Worm (Caenorhabditis elegans) whole organism, L3 larva: ENCODE measurements around the gene srlf-17.

Source experiments
- R02D3.7 ChIP-seq: fragments of 150-350 bp; optimal IDR thresholded peaks from 2 replicates; lab custom pipeline; 2014; ENCODE audit warnings: missing biosample characterization, missing genetic modification characterization
- ZK546.5 ChIP-seq: sonication (generic microtip); optimal IDR thresholded peaks from 2 replicates; lab custom pipeline; 2017; ENCODE audit warnings: missing biosample characterization, missing genetic modification characterization
- aly-2 ChIP-seq: fragments of 150-350 bp; optimal IDR thresholded peaks from 2 replicates; lab custom pipeline; 2014; ENCODE audit warnings: missing biosample characterization, missing genetic modification characterization
- ama-1 ChIP-seq: fragments of 150-350 bp; optimal IDR thresholded peaks from 2 replicates; lab custom pipeline; 2018
- ceh-16 ChIP-seq: sonication (generic microtip); optimal IDR thresholded peaks from 2 replicates; lab custom pipeline; 2017; ENCODE audit warnings: missing biosample characterization, missing genetic modification characterization
- ceh-28 ChIP-seq: fragments of 150-350 bp; optimal IDR thresholded peaks from 2 replicates; lab custom pipeline; 2014; ENCODE audit warnings: missing biosample characterization, missing genetic modification reagents, missing genetic modification characterization
- ceh-82 ChIP-seq: fragments of 150-350 bp; optimal IDR thresholded peaks from 2 replicates; lab custom pipeline; 2014; ENCODE audit warnings: missing biosample characterization, missing genetic modification characterization
- ceh-9 ChIP-seq: sonication (generic microtip); optimal IDR thresholded peaks from 2 replicates; lab custom pipeline; 2018; ENCODE audit warnings: missing biosample characterization, missing genetic modification characterization
- daf-12 ChIP-seq: fragments of 150-350 bp; optimal IDR thresholded peaks from 2 replicates; lab custom pipeline; 2014; ENCODE audit warnings: missing biosample characterization, missing genetic modification reagents, missing genetic modification characterization
- egl-5 ChIP-seq: fragments of 150-350 bp; optimal IDR thresholded peaks from 2 replicates; lab custom pipeline; 2017; ENCODE audit warnings: missing biosample characterization, missing genetic modification reagents, missing genetic modification characterization, inconsistent platforms
- elt-1 ChIP-seq: fragments of 150-350 bp; optimal IDR thresholded peaks from 2 replicates; lab custom pipeline; 2014; ENCODE audit warnings: missing biosample characterization, missing genetic modification characterization
- elt-2 ChIP-seq: sonication (generic microtip); optimal IDR thresholded peaks from 2 replicates; lab custom pipeline; 2016; ENCODE audit warnings: missing genetic modification reagents, mild to moderate bottlenecking, missing genetic modification characterization, missing compliant biosample characterization
- elt-3 ChIP-seq, 3 experiments: fragments of 150-350 bp in 1 of 3; sonication (generic microtip) in 2 of 3; optimal IDR thresholded peaks; 2 replicates in 2 of 3; 4 replicates in 1 of 3; lab custom pipeline; 2014 to 2017; ENCODE audit warnings: missing biosample characterization in 3 of 3, missing genetic modification characterization in 3 of 3
- eor-1 ChIP-seq, 2 experiments: fragments of 150-350 bp; optimal IDR thresholded peaks; 2 replicates each; lab custom pipeline; 2014 to 2018; ENCODE audit warnings: missing biosample characterization in 2 of 2, missing genetic modification characterization in 2 of 2
- fkh-10 ChIP-seq: sonication (generic microtip); optimal IDR thresholded peaks from 2 replicates; lab custom pipeline; 2017; ENCODE audit warnings: missing biosample characterization, missing genetic modification reagents, missing genetic modification characterization
- fos-1 ChIP-seq: fragments of 150-350 bp; optimal IDR thresholded peaks from 2 replicates; lab custom pipeline; 2014; ENCODE audit warnings: missing biosample characterization, missing genetic modification characterization
- jun-1 ChIP-seq: fragments of 150-350 bp; optimal IDR thresholded peaks from 2 replicates; lab custom pipeline; 2014; ENCODE audit warnings: missing biosample characterization, missing genetic modification reagents, missing genetic modification characterization
- lin-15B ChIP-seq: fragments of 150-350 bp; optimal IDR thresholded peaks from 2 replicates; lab custom pipeline; 2014; ENCODE audit warnings: missing biosample characterization, missing genetic modification characterization
- lin-39 ChIP-seq: fragments of 150-350 bp; optimal IDR thresholded peaks from 2 replicates; lab custom pipeline; 2018; ENCODE audit warnings: missing biosample characterization, missing genetic modification reagents, missing genetic modification characterization
- lsy-12 ChIP-seq: sonication (generic microtip); optimal IDR thresholded peaks from 2 replicates; lab custom pipeline; 2016; ENCODE audit warnings: mild to moderate bottlenecking, missing genetic modification characterization, missing compliant biosample characterization
- mml-1 ChIP-seq: fragments of 150-350 bp; sonication (generic microtip); optimal IDR thresholded peaks from 3 replicates; lab custom pipeline; 2014; ENCODE audit warnings: missing biosample characterization, missing genetic modification characterization
- nfya-1 ChIP-seq: sonication (generic microtip); optimal IDR thresholded peaks from 2 replicates; lab custom pipeline; 2017; ENCODE audit warnings: missing genetic modification characterization, mild to moderate bottlenecking, missing compliant biosample characterization, antibody characterized with exemption, moderate library complexity; ENCODE audit not compliant: insufficient read depth
- nhr-11 ChIP-seq: fragments of 150-350 bp; optimal IDR thresholded peaks from 2 replicates; lab custom pipeline; 2014; ENCODE audit warnings: missing biosample characterization, missing genetic modification characterization
- nhr-12 ChIP-seq: fragments of 150-350 bp; optimal IDR thresholded peaks from 2 replicates; lab custom pipeline; 2014; ENCODE audit warnings: missing biosample characterization, missing genetic modification characterization
- nhr-23 ChIP-seq: fragments of 150-350 bp; optimal IDR thresholded peaks from 2 replicates; lab custom pipeline; 2014; ENCODE audit warnings: missing biosample characterization, missing genetic modification reagents, missing genetic modification characterization
- nhr-25 ChIP-seq: sonication (generic microtip); optimal IDR thresholded peaks from 2 replicates; lab custom pipeline; 2017; ENCODE audit warnings: missing biosample characterization, missing genetic modification characterization
- nhr-43 ChIP-seq: sonication (generic microtip); optimal IDR thresholded peaks from 2 replicates; lab custom pipeline; 2016; ENCODE audit warnings: mild to moderate bottlenecking, missing genetic modification characterization, missing compliant biosample characterization; ENCODE audit not compliant: poor library complexity, severe bottlenecking
- nhr-67 ChIP-seq: fragments of 150-350 bp; optimal IDR thresholded peaks from 2 replicates; lab custom pipeline; 2014; ENCODE audit warnings: missing biosample characterization, missing genetic modification characterization
- nhr-76 ChIP-seq: fragments of 150-350 bp; sonication (generic microtip); optimal IDR thresholded peaks from 5 replicates; lab custom pipeline; 2014; ENCODE audit warnings: missing biosample characterization, missing genetic modification characterization
- nhr-77 ChIP-seq: fragments of 150-350 bp; optimal IDR thresholded peaks from 2 replicates; lab custom pipeline; 2014; ENCODE audit warnings: missing biosample characterization, missing genetic modification characterization
- pha-4 ChIP-seq: fragments of 150-350 bp; optimal IDR thresholded peaks from 2 replicates; lab custom pipeline; 2014; ENCODE audit warnings: missing biosample characterization, missing genetic modification reagents, missing genetic modification characterization
- pqm-1 ChIP-seq: fragments of 150-350 bp; optimal IDR thresholded peaks from 2 replicates; lab custom pipeline; 2017; ENCODE audit warnings: missing biosample characterization, missing genetic modification characterization, inconsistent platforms
- skn-1 ChIP-seq: fragments of 150-350 bp; optimal IDR thresholded peaks from 2 replicates; lab custom pipeline; 2014; ENCODE audit warnings: missing biosample characterization, missing genetic modification characterization
- tbx-2 ChIP-seq: sonication (generic microtip); optimal IDR thresholded peaks from 2 replicates; lab custom pipeline; 2016; ENCODE audit warnings: mild to moderate bottlenecking, missing genetic modification characterization, missing compliant biosample characterization
- zag-1 ChIP-seq: fragments of 150-350 bp; optimal IDR thresholded peaks from 2 replicates; lab custom pipeline; 2014; ENCODE audit warnings: missing biosample characterization, missing genetic modification characterization
- ztf-11 ChIP-seq: fragments of 150-350 bp; optimal IDR thresholded peaks from 2 replicates; lab custom pipeline; 2014; ENCODE audit warnings: missing biosample characterization, missing genetic modification characterization

Gene srlf-17

DNA sequence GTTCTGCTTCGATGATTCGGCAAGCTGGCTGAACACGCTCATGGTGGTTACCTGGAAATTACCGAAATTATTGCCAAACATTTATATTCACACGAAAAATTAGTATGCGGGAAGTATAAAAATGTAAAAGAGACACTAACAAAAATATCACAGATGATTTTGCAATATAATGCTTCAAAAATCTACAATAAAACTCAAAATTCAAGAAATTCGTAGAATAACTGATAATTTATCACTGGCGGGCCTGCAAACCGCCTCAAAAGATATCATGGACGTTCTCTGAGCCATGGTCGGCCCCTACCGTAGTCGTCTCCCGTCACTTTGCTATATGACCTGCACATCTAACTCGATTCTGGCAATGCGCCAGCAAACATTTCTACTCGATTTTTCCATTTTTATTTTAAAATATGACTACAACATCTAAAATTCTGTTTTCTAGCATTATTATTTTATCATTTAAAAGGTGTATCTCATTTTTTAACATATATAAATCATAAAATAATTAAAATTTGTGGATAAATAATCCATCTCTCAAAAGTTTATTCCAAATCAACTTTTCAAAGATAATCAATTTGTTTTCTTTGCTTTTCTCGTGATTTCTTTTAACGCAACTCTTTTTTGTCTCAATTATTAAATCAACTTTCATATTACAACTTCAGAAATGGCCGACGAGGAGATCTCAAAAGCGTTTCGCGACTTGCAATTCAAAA lies 47.1 kb upstream of the srlf-17 start, which contains the start of the genes F01G4.6 and pfd-1 (continued):
- peak; percentile 92 for TF ChIP-seq nhr-25 (tag; lab: Kevin White, UChicago)
- no peak for TF ChIP-seq aly-2 (tag; lab: Kevin White, UChicago)
- TF ChIP-seq, all 47 proteins: peak for 33

DNA sequence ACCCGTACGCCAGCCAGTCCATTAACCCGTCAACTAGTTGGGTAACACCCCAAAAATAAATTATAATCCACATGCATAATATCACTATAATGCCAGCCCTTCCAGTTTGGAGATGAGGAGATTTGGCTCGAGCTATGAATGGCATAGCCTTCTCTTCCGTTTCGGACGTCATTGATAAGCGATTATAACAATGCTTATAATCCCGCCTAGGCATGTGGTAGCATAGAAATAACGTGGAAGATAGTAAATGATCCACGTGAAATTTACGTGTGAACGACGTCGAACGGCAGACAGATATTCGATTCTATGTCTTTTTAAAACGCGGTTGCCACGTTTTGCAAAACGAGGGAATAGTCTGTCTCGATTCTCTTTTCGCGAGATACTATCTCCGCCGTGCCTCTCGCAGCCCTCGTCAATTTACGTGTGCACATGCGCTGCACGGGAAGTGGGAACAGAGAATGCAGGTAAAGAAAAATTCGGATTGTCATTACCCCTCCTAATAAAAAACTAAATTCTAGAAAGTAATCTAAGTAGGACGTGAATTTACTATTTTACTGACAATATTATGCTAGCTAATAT lies 46.4 kb upstream of the srlf-17 start:
- TF ChIP-seq mml-1 (tag; lab: Kevin White, UChicago) (peak; percentile 79), elt-2 (peak; percentile 25), ama-1 (peak; percentile 58), nhr-11 (tag; lab: Kevin White, UChicago) (no peak), daf-12 (no peak), elt-3 (tag; optimal IDR thresholded peaks at IDR 0.05; lab: Kevin White, UChicago) (no peak), nhr-76 (tag; lab: Kevin White, UChicago) (no peak), pqm-1 (tag; lab: Kevin White, UChicago) (peak; percentile 45), nhr-43 (tag; lab: Kevin White, UChicago) (peak; percentile 20), tbx-2 (tag; lab: Kevin White, UChicago) (no peak), jun-1 (tag; lab: Kevin White, UChicago) (no peak), lin-15B (no peak), nhr-67 (no peak), nhr-25 (tag; lab: Kevin White, UChicago) (no peak), nfya-1 (tag; lab: Kevin White, UChicago) (peak; percentile 27), pha-4 (tag; lab: Kevin White, UChicago) (peak; percentile 11), eor-1 (tag; optimal IDR thresholded peaks at IDR 0.05; lab: Kevin White, UChicago) (no peak), lin-39 (no peak), fkh-10 (GFP tag; lab: Kevin White, UChicago) (no peak), nhr-77 (tag; lab: Kevin White, UChicago) (no peak), aly-2 (tag; lab: Kevin White, UChicago) (no peak), ceh-9 (tag; lab: Kevin White, UChicago) (no peak), egl-5 (tag; lab: Kevin White, UChicago) (no peak)

DNA sequence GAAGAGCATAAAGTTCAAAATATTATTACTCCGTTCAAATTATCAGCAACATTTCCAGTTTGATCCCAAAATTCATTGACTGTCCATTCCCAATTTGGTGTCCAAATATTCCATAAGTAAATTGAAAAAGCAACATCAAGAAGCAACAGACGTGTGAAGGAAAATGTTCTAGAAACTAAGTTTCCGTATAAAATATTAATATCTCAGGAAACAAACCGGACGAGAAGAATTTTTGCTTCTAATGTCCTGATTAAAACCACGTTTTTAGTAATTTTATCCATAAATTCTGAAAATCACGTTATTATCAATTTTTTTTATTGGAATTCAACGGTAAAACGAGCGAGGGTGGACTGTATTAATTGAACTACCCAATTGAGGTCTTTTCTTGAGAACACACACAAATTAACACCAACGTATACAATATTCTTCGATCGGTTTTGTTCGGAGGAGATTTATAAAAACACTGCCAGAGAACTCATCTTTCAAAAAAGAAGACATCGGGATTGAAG lies 44.5 kb upstream of the srlf-17 start, which contains the start of gene pigq-1:
Gene pigq-1, minus strand, starts transcription at position 286 of the 509 bp plus-strand sequence.
- TF ChIP-seq ZK546.5, result peak; percentile 46
- peak; percentile 17 for TF ChIP-seq nhr-12 (tag; lab: Kevin White, UChicago)
- TF ChIP-seq aly-2 (tag; lab: Kevin White, UChicago), result peak; percentile 20
- no peak for TF ChIP-seq ceh-82 (tag; lab: Kevin White, UChicago)
- peak; percentile 10 for TF ChIP-seq ceh-16 (tag; lab: Kevin White, UChicago)
- TF ChIP-seq nhr-67, result no peak
- peak; percentile 49 for TF ChIP-seq tbx-2 (tag; lab: Kevin White, UChicago)
- peak; percentile 19 for TF ChIP-seq elt-2
- peak; percentile 61 for TF ChIP-seq ama-1
- peak; percentile 67 for TF ChIP-seq nhr-43 (tag; lab: Kevin White, UChicago)
- peak; percentile 49 for TF ChIP-seq R02D3.7 (tag; lab: Kevin White, UChicago)
- TF ChIP-seq zag-1 (tag; lab: Kevin White, UChicago), result peak; percentile 62
- TF ChIP-seq skn-1, result no peak
- TF ChIP-seq ztf-11 (tag; lab: Kevin White, UChicago), result no peak
- TF ChIP-seq nhr-23, result peak; percentile 16
- TF ChIP-seq lsy-12 (tag; lab: Kevin White, UChicago), result peak; percentile 65
- TF ChIP-seq pqm-1 (tag; lab: Kevin White, UChicago), result no peak
- TF ChIP-seq pha-4 (tag; lab: Kevin White, UChicago), result peak; percentile 25
- no peak for TF ChIP-seq fos-1
- peak; percentile 16 for TF ChIP-seq ceh-28 (tag; lab: Kevin White, UChicago)
- peak; percentile 17 for TF ChIP-seq elt-1 (tag; lab: Kevin White, UChicago)
